Worm (Caenorhabditis elegans) whole organism, L2 larva: ENCODE results near the gene Y57G11B.5.
A peak's percentile ranks its signal among the peaks of the same experiment; 100 is the strongest.

Experiments
- C34F6.9 ChIP-seq: fragments of 150-350 bp; optimal IDR thresholded peaks from 2 replicates; lab custom pipeline; 2014; ENCODE audit warnings: missing biosample characterization, missing genetic modification characterization
- F13H6.1 ChIP-seq: sonication (generic microtip); optimal IDR thresholded peaks from 2 replicates; lab custom pipeline; 2016; ENCODE audit warnings: missing genetic modification characterization, missing compliant biosample characterization
- R02D3.7 ChIP-seq: fragments of 150-350 bp; optimal IDR thresholded peaks from 2 replicates; lab custom pipeline; 2014; ENCODE audit warnings: missing biosample characterization, missing genetic modification characterization
- Y55F3AM.14 ChIP-seq: fragments of 200-800 bp; sonication (Bioruptor generic); optimal IDR thresholded peaks from 2 replicates; lab custom pipeline; 2018; ENCODE audit warnings: mild to moderate bottlenecking, missing genetic modification characterization, missing compliant biosample characterization
- ZK546.5 ChIP-seq: sonication (generic microtip); optimal IDR thresholded peaks from 2 replicates; lab custom pipeline; 2017; ENCODE audit warnings: missing biosample characterization, missing genetic modification characterization
- alr-1 ChIP-seq: fragments of 150-350 bp; optimal IDR thresholded peaks from 2 replicates; lab custom pipeline; 2014; ENCODE audit warnings: missing biosample characterization, missing genetic modification characterization
- aly-2 ChIP-seq: fragments of 150-350 bp; optimal IDR thresholded peaks from 2 replicates; lab custom pipeline; 2014; ENCODE audit warnings: missing biosample characterization, missing genetic modification characterization
- ama-1 ChIP-seq: fragments of 150-350 bp; optimal IDR thresholded peaks from 2 replicates; lab custom pipeline; 2018; ENCODE audit warnings: inconsistent platforms
- ceh-16 ChIP-seq: fragments of 150-350 bp; optimal IDR thresholded peaks from 2 replicates; lab custom pipeline; 2014; ENCODE audit warnings: missing biosample characterization, missing genetic modification characterization
- ceh-82 ChIP-seq: fragments of 150-350 bp; optimal IDR thresholded peaks from 2 replicates; lab custom pipeline; 2014; ENCODE audit warnings: missing biosample characterization, missing genetic modification characterization
- crh-2 ChIP-seq: sonication (generic microtip); optimal IDR thresholded peaks from 2 replicates; lab custom pipeline; 2017; ENCODE audit warnings: missing biosample characterization, missing genetic modification characterization
- egl-27 ChIP-seq: sonication (generic microtip); optimal IDR thresholded peaks from 3 replicates; lab custom pipeline; 2017; ENCODE audit warnings: missing biosample characterization, missing genetic modification reagents, missing genetic modification characterization
- elt-1 ChIP-seq: fragments of 150-350 bp; optimal IDR thresholded peaks from 2 replicates; lab custom pipeline; 2014; ENCODE audit warnings: missing biosample characterization, missing genetic modification characterization
- elt-3 ChIP-seq: sonication (generic microtip); optimal IDR thresholded peaks from 2 replicates; lab custom pipeline; 2017; ENCODE audit warnings: missing biosample characterization, missing genetic modification characterization
- fos-1 ChIP-seq: fragments of 150-350 bp; optimal IDR thresholded peaks from 2 replicates; lab custom pipeline; 2014; ENCODE audit warnings: missing biosample characterization, missing genetic modification characterization
- lin-11 ChIP-seq: fragments of 150-350 bp; sonication (generic microtip); optimal IDR thresholded peaks from 2 replicates; lab custom pipeline; 2014; ENCODE audit warnings: missing biosample characterization, missing genetic modification characterization, inconsistent platforms, mixed read lengths
- lin-13 ChIP-seq: fragments of 150-350 bp; optimal IDR thresholded peaks from 2 replicates; lab custom pipeline; 2014; ENCODE audit warnings: missing biosample characterization, missing genetic modification reagents, missing genetic modification characterization
- lin-39 ChIP-seq: fragments of 150-350 bp; optimal IDR thresholded peaks from 2 replicates; lab custom pipeline; 2014; ENCODE audit warnings: missing biosample characterization, missing genetic modification reagents, missing genetic modification characterization
- lsy-2 ChIP-seq, 2 experiments: fragments of 150-350 bp in 1 of 2; sonication (generic microtip) in 1 of 2; optimal IDR thresholded peaks; 2 replicates each; lab custom pipeline; 2014 to 2017; ENCODE audit warnings: missing biosample characterization in 2 of 2, missing genetic modification characterization in 2 of 2
- mbf-1 ChIP-seq: sonication (generic microtip); optimal IDR thresholded peaks from 2 replicates; lab custom pipeline; 2017; ENCODE audit warnings: missing biosample characterization, missing genetic modification characterization
- mdl-1 ChIP-seq, 2 experiments: fragments of 150-350 bp in 1 of 2; sonication (generic microtip) in 1 of 2; optimal IDR thresholded peaks; 2 replicates each; lab custom pipeline; 2017; ENCODE audit warnings: missing biosample characterization in 2 of 2, missing genetic modification characterization in 2 of 2
- nhr-10 ChIP-seq: sonication (generic microtip); optimal IDR thresholded peaks from 2 replicates; lab custom pipeline; 2017; ENCODE audit warnings: missing biosample characterization, missing genetic modification characterization
- nhr-11 ChIP-seq: fragments of 150-350 bp; optimal IDR thresholded peaks from 2 replicates; lab custom pipeline; 2014; ENCODE audit warnings: missing biosample characterization, missing genetic modification characterization
- nhr-129 ChIP-seq: fragments of 150-350 bp; optimal IDR thresholded peaks from 2 replicates; lab custom pipeline; 2014; ENCODE audit warnings: missing biosample characterization, missing genetic modification characterization
- nhr-23 ChIP-seq: fragments of 150-350 bp; optimal IDR thresholded peaks from 2 replicates; lab custom pipeline; 2014; ENCODE audit warnings: missing biosample characterization, missing genetic modification reagents, missing genetic modification characterization
- nhr-237 ChIP-seq: fragments of 150-350 bp; optimal IDR thresholded peaks from 2 replicates; lab custom pipeline; 2014; ENCODE audit warnings: missing biosample characterization, missing genetic modification characterization
- nhr-25 ChIP-seq: fragments of 150-350 bp; sonication (generic microtip); optimal IDR thresholded peaks from 3 replicates; lab custom pipeline; 2014; ENCODE audit warnings: missing biosample characterization, missing genetic modification characterization
- skn-1 ChIP-seq: sonication (generic microtip); optimal IDR thresholded peaks from 2 replicates; lab custom pipeline; 2017; ENCODE audit warnings: missing biosample characterization, missing genetic modification characterization
- sma-3 ChIP-seq: sonication (generic microtip); optimal IDR thresholded peaks from 2 replicates; lab custom pipeline; 2016; ENCODE audit warnings: missing genetic modification reagents, missing genetic modification characterization, missing compliant biosample characterization
- sma-9 ChIP-seq, 2 experiments: fragments of 150-350 bp in 1 of 2; sonication (generic microtip) in 1 of 2; optimal IDR thresholded peaks; 2 replicates each; lab custom pipeline; 2014 to 2016; ENCODE audit warnings: missing genetic modification characterization in 2 of 2, mild to moderate bottlenecking in 1 of 2, missing biosample characterization in 1 of 2, missing compliant biosample characterization in 1 of 2, missing genetic modification reagents in 1 of 2, moderate library complexity in 1 of 2
- unc-39 ChIP-seq: fragments of 150-350 bp; optimal IDR thresholded peaks from 2 replicates; lab custom pipeline; 2014; ENCODE audit warnings: missing biosample characterization, missing genetic modification characterization
- unc-55 ChIP-seq: fragments of 150-350 bp; sonication (generic microtip); optimal IDR thresholded peaks from 3 replicates; lab custom pipeline; 2014; ENCODE audit warnings: missing biosample characterization, missing genetic modification reagents, missing genetic modification characterization
- unc-62 ChIP-seq: fragments of 150-350 bp; optimal IDR thresholded peaks from 2 replicates; lab custom pipeline; 2014; ENCODE audit warnings: missing biosample characterization, missing genetic modification reagents, missing genetic modification characterization
- zag-1 ChIP-seq: fragments of 150-350 bp; optimal IDR thresholded peaks from 2 replicates; lab custom pipeline; 2014; ENCODE audit warnings: missing biosample characterization, missing genetic modification characterization
- ztf-1 ChIP-seq: fragments of 200-800 bp; sonication (Bioruptor generic); conservative IDR thresholded peaks from 2 replicates; pipeline ENCODE4 v1.3.6; 2022; ENCODE audit warnings: missing genetic modification characterization, missing compliant biosample characterization
- ztf-11 ChIP-seq: sonication (generic microtip); optimal IDR thresholded peaks from 2 replicates; lab custom pipeline; 2017; ENCODE audit warnings: missing biosample characterization, missing genetic modification characterization
- ztf-4 ChIP-seq: fragments of 150-350 bp; optimal IDR thresholded peaks from 2 replicates; lab custom pipeline; 2014; ENCODE audit warnings: missing biosample characterization, missing genetic modification characterization

The Y57G11B.5 gene

DNA sequence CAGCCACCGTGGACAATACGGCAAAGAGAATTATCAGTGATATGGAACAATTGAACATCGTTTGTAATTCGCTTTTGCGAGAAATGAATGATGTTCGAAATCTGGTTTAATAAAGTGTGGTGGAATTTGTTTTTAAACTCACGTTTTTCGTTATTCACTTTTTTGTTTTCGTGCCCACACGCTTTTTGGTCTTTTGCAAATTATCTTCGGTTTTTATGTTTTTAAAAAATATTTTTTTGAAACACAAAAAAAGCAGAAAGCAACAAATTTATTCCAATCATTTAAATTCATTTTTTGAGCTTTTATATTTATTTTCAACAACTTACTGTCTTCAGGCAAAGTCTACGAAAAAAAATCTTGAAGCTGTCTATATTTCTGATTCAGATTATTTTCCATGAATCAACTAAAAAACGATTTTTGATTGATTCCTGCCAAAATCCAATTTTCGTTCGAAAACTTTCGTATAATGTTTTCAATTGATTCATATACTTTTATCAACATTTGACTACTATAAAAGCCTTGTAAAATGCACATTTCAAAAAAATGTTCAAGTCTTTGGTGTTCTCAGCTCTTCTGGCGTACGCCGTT, at the start of gene Y57G11B.5, which contains the start of gene Y57G11B.3:
Gene Y57G11B.5 (plus strand): TSS at position 538 of the 588 bp plus-strand sequence.
Gene Y57G11B.3 (minus strand): TSS at position 101 of the 588 bp plus-strand sequence.
- TF ChIP-seq mbf-1 (tag; lab: Kevin White, UChicago): no peak
- no peak for TF ChIP-seq ceh-16
- TF ChIP-seq ZK546.5 (tag; lab: Kevin White, UChicago): no peak

DNA sequence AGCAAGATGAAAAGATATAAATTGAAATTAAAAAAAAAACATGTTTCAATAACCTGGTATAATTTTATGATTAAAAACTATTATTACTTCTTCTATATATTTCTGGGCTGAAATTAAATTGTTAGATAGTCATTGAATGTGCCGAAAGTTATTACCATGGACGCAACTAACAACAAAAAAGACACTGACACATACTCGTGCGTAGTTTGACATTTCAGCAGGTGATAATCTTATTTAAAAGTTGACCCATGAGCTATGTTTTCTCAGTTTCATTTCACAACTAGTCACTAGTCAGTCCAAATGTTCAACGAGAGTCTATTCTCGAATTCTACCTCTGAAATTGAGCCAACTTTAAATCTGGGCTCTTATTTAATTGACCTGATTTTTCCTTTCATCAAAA, 45.9 kb upstream of the Y57G11B.5 start, which contains the start of gene T27E7.3:
Gene T27E7.3 (plus strand): TSS at position 301 of the 400 bp plus-strand sequence.
- no peak for TF ChIP-seq nhr-25 (tag; lab: Kevin White, UChicago)

DNA sequence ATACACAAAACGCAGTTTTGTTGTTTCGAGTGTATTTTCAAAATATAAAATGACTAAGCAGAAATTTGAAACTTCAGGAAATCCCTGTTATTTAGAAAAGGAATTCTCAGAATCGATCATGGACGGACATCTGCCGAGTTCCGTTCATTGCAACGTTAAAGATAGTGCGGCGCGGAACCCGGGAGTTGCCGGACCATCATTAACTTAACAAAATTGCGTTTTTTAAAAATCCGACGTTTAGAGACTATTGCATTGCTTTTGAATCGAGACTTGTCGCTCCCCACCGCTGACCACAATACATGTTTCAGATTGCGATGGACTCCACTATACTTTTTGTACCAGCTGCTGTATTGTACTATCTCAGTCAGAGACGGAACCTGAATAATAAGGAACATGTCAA, 44.6 kb upstream of the Y57G11B.5 start:
- TF ChIP-seq nhr-237 (no peak), C34F6.9 (tag; lab: Kevin White, UChicago) (no peak), ama-1 (lab: Kevin White, UChicago) (no peak), R02D3.7 (tag; lab: Kevin White, UChicago) (no peak), elt-1 (no peak), mdl-1 (tag; optimal IDR thresholded peaks at IDR 0.05; lab: Kevin White, UChicago) (no peak)
- TF ChIP-seq, all 48 proteins: peak for 0

DNA sequence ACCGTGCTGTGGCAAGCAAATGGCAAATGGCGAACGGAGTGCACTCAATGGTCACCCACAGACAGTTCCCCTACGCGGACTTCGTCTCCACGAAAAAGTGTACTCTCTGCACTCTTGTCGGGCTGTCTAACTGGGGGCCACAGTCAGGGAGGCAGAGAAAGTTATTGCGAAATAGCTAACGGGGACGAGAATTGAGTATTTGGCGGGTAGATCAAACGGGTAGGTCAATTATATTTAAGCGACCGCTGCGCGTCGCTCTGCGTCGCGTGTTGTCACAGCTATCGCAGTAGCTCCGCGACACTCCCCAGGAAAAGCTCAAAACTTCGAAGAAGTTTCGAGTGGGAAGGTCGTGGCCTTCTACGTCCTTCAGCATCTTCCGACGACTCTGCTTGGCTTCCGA, 42.3 kb upstream of the Y57G11B.5 start:
- peak; percentile 13 for TF ChIP-seq nhr-129
- no peak for TF ChIP-seq unc-39 (tag; lab: Kevin White, UChicago)

DNA sequence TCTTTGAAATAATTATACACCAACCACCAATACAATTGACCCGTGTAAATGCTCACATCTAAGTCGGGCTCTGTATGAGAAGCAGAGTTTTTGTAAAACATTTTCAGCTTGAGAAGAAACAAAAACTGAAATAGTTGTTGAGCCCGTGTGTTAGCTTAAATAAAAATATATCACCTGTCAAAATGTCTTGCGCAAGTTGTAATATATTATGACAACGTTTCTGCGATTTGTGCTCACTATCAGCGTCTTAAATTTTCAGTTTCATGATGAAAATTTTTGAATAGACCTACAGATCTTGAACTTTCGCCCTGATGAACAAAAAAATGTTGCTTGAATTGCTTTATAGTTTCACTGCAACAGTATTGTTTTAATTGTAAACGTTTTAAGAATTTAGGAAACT, 39.7 kb upstream of the Y57G11B.5 start, which contains the start of gene T27E7.4:
Gene T27E7.4 (minus strand): TSS at position 101 of the 400 bp plus-strand sequence.
- TF ChIP-seq fos-1 (tag; lab: Kevin White, UChicago) (no peak), lin-13 (GFP tag; lab: Kevin White, UChicago) (no peak), egl-27 (tag; lab: Kevin White, UChicago) (no peak), crh-2 (tag; lab: Kevin White, UChicago) (no peak), ZK546.5 (tag; lab: Kevin White, UChicago) (no peak), ceh-82 (tag; lab: Kevin White, UChicago) (no peak), Y55F3AM.14 (no peak), aly-2 (tag; lab: Kevin White, UChicago) (no peak), elt-1 (no peak), ztf-11 (no peak), nhr-23 (no peak), ztf-1 (GFP tag; lab: Robert Waterston, UW) (no peak), nhr-11 (no peak), F13H6.1 (tag; lab: Kevin White, UChicago) (no peak), alr-1 (tag; lab: Kevin White, UChicago) (no peak), ztf-4 (tag; lab: Kevin White, UChicago) (no peak)

DNA sequence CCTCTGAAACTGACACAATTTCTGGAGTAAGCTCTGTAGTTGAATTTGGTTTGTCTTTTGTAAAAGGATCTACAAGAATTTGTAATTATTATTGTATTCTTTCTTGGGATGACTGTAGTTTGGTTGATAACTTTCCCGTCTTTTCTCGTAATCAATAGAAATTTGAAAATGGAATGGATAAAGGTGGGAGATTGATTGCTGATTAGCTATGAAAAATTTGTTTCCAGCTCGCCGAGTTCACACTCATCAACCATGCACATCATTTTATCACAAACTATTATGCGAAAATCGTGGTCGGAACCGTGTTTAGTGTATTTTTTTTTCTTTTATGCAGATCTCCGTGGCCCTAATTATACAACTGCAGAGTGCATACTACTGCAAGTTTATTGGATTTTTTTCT, 37.7 kb upstream of the Y57G11B.5 start, which contains the start of gene T27E7.5:
Gene T27E7.5 (plus strand): TSS at position 253 of the 400 bp plus-strand sequence.
- TF ChIP-seq unc-39 (tag; lab: Kevin White, UChicago) (no peak), sma-3 (GFP tag; lab: Kevin White, UChicago) (no peak), ztf-4 (tag; lab: Kevin White, UChicago) (no peak), F13H6.1 (tag; lab: Kevin White, UChicago) (no peak), lin-39 (no peak), sma-9 (GFP tag; optimal IDR thresholded peaks at IDR 0.05; lab: Kevin White, UChicago) (no peak), sma-9 (tag; optimal IDR thresholded peaks at IDR 0.05; lab: Kevin White, UChicago) (no peak), lin-11 (no peak), zag-1 (tag; lab: Kevin White, UChicago) (no peak), unc-62 (GFP tag; lab: Kevin White, UChicago) (no peak), ZK546.5 (tag; lab: Kevin White, UChicago) (no peak), unc-55 (GFP tag; lab: Kevin White, UChicago) (no peak), lsy-2 (tag; optimal IDR thresholded peaks at IDR 0.05; lab: Kevin White, UChicago) (no peak), ceh-16 (no peak), mdl-1 (tag; optimal IDR thresholded peaks at IDR 0.05; lab: Kevin White, UChicago) (no peak), aly-2 (tag; lab: Kevin White, UChicago) (no peak), nhr-10 (tag; lab: Kevin White, UChicago) (no peak), skn-1 (tag; lab: Kevin White, UChicago) (no peak), elt-3 (tag; lab: Kevin White, UChicago) (no peak), nhr-25 (tag; lab: Kevin White, UChicago) (no peak)
